Fruit fly (Drosophila melanogaster) whole organism, embryonic: ENCODE results near the gene Nepl13.
A peak's percentile ranks its signal among the peaks of the same experiment; 100 is the strongest.

ENCODE experiments used
- B-H1 ChIP-seq: fragments of 200-800 bp; sonication (Bioruptor generic); IDR thresholded peaks from 3 replicates; pipeline ENCODE4 v1.3.6; 2022; ENCODE audit warnings: missing biosample characterization, missing genetic modification characterization
- Bdp1 ChIP-seq: fragments of 200-800 bp; sonication (Bioruptor generic); optimal IDR thresholded peaks from 3 replicates; lab custom pipeline; 2016; ENCODE audit warnings: missing biosample characterization, missing genetic modification characterization
- CG10147 ChIP-seq: fragments of 200-800 bp; sonication (Bioruptor generic); optimal IDR thresholded peaks from 2 replicates; lab custom pipeline; 2019; ENCODE audit warnings: missing biosample characterization, mild to moderate bottlenecking, missing genetic modification characterization, moderate library complexity
- CG1024 ChIP-seq: fragments of 200-800 bp; sonication (Bioruptor generic); IDR thresholded peaks from 2 replicates; pipeline ENCODE4 v1.3.6; 2022; ENCODE audit warnings: missing biosample characterization, missing genetic modification characterization
- CG10979 ChIP-seq: fragments of 200-800 bp; sonication (Bioruptor generic); optimal IDR thresholded peaks from 2 replicates; lab custom pipeline; 2018; ENCODE audit warnings: missing biosample characterization, mild to moderate bottlenecking, missing genetic modification characterization, moderate library complexity
- CG11398 ChIP-seq: fragments of 200-800 bp; sonication (Bioruptor generic); optimal IDR thresholded peaks from 2 replicates; lab custom pipeline; 2016; ENCODE audit warnings: missing biosample characterization, missing genetic modification characterization
- CG12744 ChIP-seq: fragments of 200-800 bp; sonication (Bioruptor generic); optimal IDR thresholded peaks from 2 replicates; lab custom pipeline; 2016; ENCODE audit warnings: missing biosample characterization, missing genetic modification characterization
- CG12942 ChIP-seq: fragments of 200-800 bp; sonication (Bioruptor generic); optimal IDR thresholded peaks from 3 replicates; lab custom pipeline; 2016; ENCODE audit warnings: missing biosample characterization, missing genetic modification characterization
- CG13775 ChIP-seq: fragments of 200-800 bp; sonication (Bioruptor generic); optimal IDR thresholded peaks from 3 replicates; lab custom pipeline; 2017; ENCODE audit warnings: missing biosample characterization, mild to moderate bottlenecking, missing genetic modification characterization
- CG15269 ChIP-seq: fragments of 200-800 bp; sonication (Bioruptor generic); optimal IDR thresholded peaks from 2 replicates; lab custom pipeline; 2018; ENCODE audit warnings: missing biosample characterization, mild to moderate bottlenecking, missing genetic modification characterization, moderate library complexity
- CG15514 ChIP-seq: fragments of 200-800 bp; sonication (Bioruptor generic); optimal IDR thresholded peaks from 3 replicates; lab custom pipeline; 2017; ENCODE audit warnings: missing biosample characterization, missing genetic modification characterization, mild to moderate bottlenecking, moderate library complexity, missing genetic modification reagents
- CG1647 ChIP-seq: fragments of 200-800 bp; sonication (Bioruptor generic); optimal IDR thresholded peaks from 3 replicates; lab custom pipeline; 2016; ENCODE audit warnings: missing biosample characterization, missing genetic modification characterization
- CG16813 ChIP-seq: fragments of 200-800 bp; sonication (Bioruptor generic); IDR thresholded peaks from 3 replicates; pipeline ENCODE4 v1.3.6; 2022; ENCODE audit warnings: missing biosample characterization, missing genetic modification characterization; ENCODE audit not compliant: partially characterized antibody
- CG16815 ChIP-seq: fragments of 200-800 bp; sonication (Bioruptor generic); optimal IDR thresholded peaks from 3 replicates; lab custom pipeline; 2017; ENCODE audit warnings: missing biosample characterization, mild to moderate bottlenecking, missing genetic modification characterization
- CG18262 ChIP-seq: fragments of 200-800 bp; optimal IDR thresholded peaks from 3 replicates; lab custom pipeline; 2019; ENCODE audit warnings: missing biosample characterization, mild to moderate bottlenecking, missing genetic modification characterization, moderate library complexity
- CG2678 ChIP-seq: fragments of 200-800 bp; sonication (Bioruptor generic); optimal IDR thresholded peaks from 3 replicates; lab custom pipeline; 2019; ENCODE audit warnings: missing biosample characterization, mild to moderate bottlenecking, missing genetic modification characterization, moderate library complexity
- CG32532 ChIP-seq: fragments of 200-800 bp; sonication (Bioruptor generic); IDR thresholded peaks from 2 replicates; pipeline ENCODE4 v1.3.6; 2022; ENCODE audit warnings: missing biosample characterization, missing genetic modification characterization
- CG33213 ChIP-seq: fragments of 200-800 bp; sonication (Bioruptor generic); optimal IDR thresholded peaks from 3 replicates; lab custom pipeline; 2016; ENCODE audit warnings: missing biosample characterization, missing genetic modification characterization
- CG34224 ChIP-seq: fragments of 200-800 bp; sonication (Bioruptor generic); IDR thresholded peaks from 3 replicates; pipeline ENCODE4 v1.3.6; 2022; ENCODE audit warnings: missing biosample characterization, missing genetic modification characterization; ENCODE audit not compliant: partially characterized antibody
- CG34376 ChIP-seq: fragments of 200-800 bp; sonication (Bioruptor generic); optimal IDR thresholded peaks from 2 replicates; lab custom pipeline; 2018; ENCODE audit warnings: missing biosample characterization, mild to moderate bottlenecking, missing genetic modification characterization
- CG4617 ChIP-seq: fragments of 200-800 bp; sonication (Bioruptor generic); optimal IDR thresholded peaks from 3 replicates; lab custom pipeline; 2016; ENCODE audit warnings: missing biosample characterization, missing genetic modification characterization, borderline replicate concordance
- CG6683 ChIP-seq: fragments of 200-800 bp; sonication (Bioruptor generic); optimal IDR thresholded peaks from 2 replicates; lab custom pipeline; 2017; ENCODE audit warnings: missing biosample characterization, mild to moderate bottlenecking, missing genetic modification characterization, missing genetic modification reagents
- CG6791 ChIP-seq: fragments of 200-800 bp; sonication (Bioruptor generic); IDR thresholded peaks from 3 replicates; pipeline ENCODE4 v1.3.6; 2022; ENCODE audit warnings: missing biosample characterization, missing genetic modification characterization; ENCODE audit not compliant: partially characterized antibody
- CG7745 ChIP-seq: fragments of 200-800 bp; sonication (Bioruptor generic); optimal IDR thresholded peaks from 2 replicates; lab custom pipeline; 2018; ENCODE audit warnings: missing biosample characterization, mild to moderate bottlenecking, missing genetic modification characterization, moderate library complexity
- CG7839 ChIP-seq: fragments of 200-800 bp; sonication (Bioruptor generic); optimal IDR thresholded peaks from 3 replicates; lab custom pipeline; 2018; ENCODE audit warnings: missing biosample characterization, mild to moderate bottlenecking, missing genetic modification characterization, moderate library complexity
- CHES-1-like ChIP-seq: fragments of 200-800 bp; sonication (Bioruptor generic); optimal IDR thresholded peaks from 2 replicates; lab custom pipeline; 2016; ENCODE audit warnings: missing biosample characterization, missing genetic modification characterization
- D19B ChIP-seq: fragments of 200-800 bp; sonication (Bioruptor generic); optimal IDR thresholded peaks from 2 replicates; lab custom pipeline; 2017; ENCODE audit warnings: missing biosample characterization, mild to moderate bottlenecking, missing genetic modification characterization
- GATAe ChIP-seq: fragments of 200-800 bp; sonication (Bioruptor generic); conservative IDR thresholded peaks from 2 replicates; pipeline ENCODE4 v1.3.6; 2022; ENCODE audit warnings: missing biosample characterization, missing genetic modification characterization
- Hand ChIP-seq: fragments of 200-800 bp; sonication (Bioruptor generic); optimal IDR thresholded peaks from 2 replicates; lab custom pipeline; 2017; ENCODE audit warnings: mild to moderate bottlenecking, missing biosample characterization, missing genetic modification reagents, missing genetic modification characterization
- Hey ChIP-seq: fragments of 200-800 bp; sonication (Bioruptor generic); optimal IDR thresholded peaks from 3 replicates; lab custom pipeline; 2018; ENCODE audit warnings: missing biosample characterization, mild to moderate bottlenecking, missing genetic modification characterization
- Jarid2 ChIP-seq: fragments of 200-800 bp; sonication (Bioruptor generic); optimal IDR thresholded peaks from 3 replicates; lab custom pipeline; 2017; ENCODE audit warnings: mild to moderate bottlenecking, missing biosample characterization, missing genetic modification reagents, missing genetic modification characterization
- Lim3 ChIP-seq: fragments of 200-800 bp; sonication (Bioruptor generic); IDR thresholded peaks from 2 replicates; pipeline ENCODE4 v1.3.6; 2022; ENCODE audit warnings: missing biosample characterization, missing genetic modification characterization
- Mad ChIP-seq: fragments of 200-800 bp; sonication (Bioruptor generic); optimal IDR thresholded peaks from 2 replicates; lab custom pipeline; 2016; ENCODE audit warnings: missing biosample characterization, missing genetic modification characterization
- PHDP ChIP-seq: fragments of 200-800 bp; sonication (Bioruptor generic); optimal IDR thresholded peaks from 3 replicates; lab custom pipeline; 2018; ENCODE audit warnings: missing biosample characterization, mild to moderate bottlenecking, missing genetic modification characterization, moderate library complexity
- Taf1 ChIP-seq: fragments of 200-800 bp; sonication (Bioruptor generic); IDR thresholded peaks from 2 replicates; pipeline ENCODE4 v1.3.6; 2022; ENCODE audit warnings: missing biosample characterization, missing genetic modification characterization
- Xrp1 ChIP-seq: fragments of 200-800 bp; sonication (Bioruptor generic); IDR thresholded peaks from 2 replicates; pipeline ENCODE4 v1.3.6; 2022; ENCODE audit warnings: missing biosample characterization, missing genetic modification characterization
- bowl ChIP-seq: fragments of 200-800 bp; sonication (Bioruptor generic); IDR thresholded peaks from 2 replicates; pipeline ENCODE4 v1.3.6; 2022; ENCODE audit warnings: missing biosample characterization, missing genetic modification characterization
- cg ChIP-seq: fragments of 200-800 bp; sonication (Bioruptor generic); optimal IDR thresholded peaks from 3 replicates; lab custom pipeline; 2019; ENCODE audit warnings: missing biosample characterization, mild to moderate bottlenecking, missing genetic modification characterization, moderate library complexity
- eve ChIP-seq, 2 experiments: fragments of >200 bp; optimal IDR thresholded peaks; 2 replicates each; lab custom pipeline; 2017; ENCODE audit warnings: missing biosample characterization in 2 of 2, missing genetic modification characterization in 2 of 2
- exex ChIP-seq: fragments of 200-800 bp; sonication (Bioruptor generic); optimal IDR thresholded peaks from 4 replicates; lab custom pipeline; 2018; ENCODE audit warnings: missing biosample characterization, mild to moderate bottlenecking, missing genetic modification characterization, moderate library complexity
- gce ChIP-seq: fragments of 200-800 bp; sonication (Bioruptor generic); IDR thresholded peaks from 3 replicates; pipeline ENCODE4 v1.3.6; 2022; ENCODE audit warnings: missing biosample characterization, missing genetic modification characterization
- grau ChIP-seq: fragments of 200-800 bp; optimal IDR thresholded peaks from 3 replicates; lab custom pipeline; 2019; ENCODE audit warnings: missing biosample characterization, mild to moderate bottlenecking, missing genetic modification characterization, moderate library complexity
- knrl ChIP-seq: fragments of 200-800 bp; sonication (Bioruptor generic); IDR thresholded peaks from 3 replicates; pipeline ENCODE4 v1.3.6; 2022; ENCODE audit warnings: missing biosample characterization, missing genetic modification characterization; ENCODE audit not compliant: partially characterized antibody
- odd ChIP-seq: fragments of 200-800 bp; sonication (Bioruptor generic); optimal IDR thresholded peaks from 2 replicates; lab custom pipeline; 2017; ENCODE audit warnings: missing biosample characterization, mild to moderate bottlenecking, missing genetic modification characterization
- pho ChIP-seq: fragments of 200-800 bp; sonication (Bioruptor generic); optimal IDR thresholded peaks from 2 replicates; lab custom pipeline; 2016; ENCODE audit warnings: missing biosample characterization, missing genetic modification characterization
- pros ChIP-seq: fragments of 200-800 bp; sonication (Bioruptor generic); optimal IDR thresholded peaks from 3 replicates; lab custom pipeline; 2019; ENCODE audit warnings: missing biosample characterization, mild to moderate bottlenecking, missing genetic modification characterization, moderate library complexity
- repo ChIP-seq: fragments of 200-800 bp; sonication (Bioruptor generic); optimal IDR thresholded peaks from 2 replicates; lab custom pipeline; 2016; ENCODE audit warnings: missing biosample characterization, missing genetic modification characterization
- ro ChIP-seq: fragments of 200-800 bp; sonication (Bioruptor generic); IDR thresholded peaks from 2 replicates; pipeline ENCODE4 v1.3.6; 2022; ENCODE audit warnings: missing biosample characterization, missing genetic modification characterization
- sr ChIP-seq: fragments of 200-800 bp; sonication (Bioruptor generic); IDR thresholded peaks from 3 replicates; pipeline ENCODE4 v1.3.6; 2022; ENCODE audit warnings: missing biosample characterization, missing genetic modification characterization
- tx ChIP-seq: fragments of 200-800 bp; sonication (Bioruptor generic); optimal IDR thresholded peaks from 2 replicates; lab custom pipeline; 2016; ENCODE audit warnings: missing biosample characterization, missing genetic modification characterization
- yki ChIP-seq: fragments of >200 bp; optimal IDR thresholded peaks from 3 replicates; lab custom pipeline; 2018

The Nepl13 gene

dm6 chr3R:22781412-22781811, 20.5 kb upstream of the Nepl13 start (continued):
- TF ChIP-seq CG7745 (tag; lab: Kevin White, UChicago) (no peak), CG1647 (GFP tag; lab: Kevin White, UChicago) (no peak), CG6683 (no peak), eve (GFP tag; optimal IDR thresholded peaks at IDR 0.05; lab: Kevin White, UChicago) (no peak), sr (no peak), CG12942 (GFP tag; lab: Kevin White, UChicago) (no peak), PHDP (tag; lab: Kevin White, UChicago) (peak; percentile 11), CG18262 (peak; percentile 2), CG34376 (GFP tag; lab: Kevin White, UChicago) (no peak), Hey (tag; lab: Kevin White, UChicago) (no peak), gce (0 out of 3 replicates have a peak, but pooled peaks have one; percentile 22), CG7839 (tag; lab: Kevin White, UChicago) (no peak), cg (GFP tag; lab: Kevin White, UChicago) (peak; percentile 85), Xrp1 (GFP tag; lab: Robert Waterston, UW) (peak; percentile 32), pros (peak; percentile 2), CG15514 (GFP tag; lab: Kevin White, UChicago) (no peak), ro (GFP tag; lab: Robert Waterston, UW) (no peak), CHES-1-like (GFP tag; lab: Kevin White, UChicago) (peak; percentile 2), yki (lab: Kevin White, UChicago) (no peak), Taf1 (GFP tag; lab: Robert Waterston, UW) (no peak), CG11398 (GFP tag; lab: Kevin White, UChicago) (no peak), tx (GFP tag; lab: Kevin White, UChicago) (no peak), knrl (GFP tag; lab: Robert Waterston, UW) (no peak), Mad (GFP tag; lab: Kevin White, UChicago) (no peak), B-H1 (no peak), CG33213 (GFP tag; lab: Kevin White, UChicago) (no peak), odd (peak; percentile 14), Hand (GFP tag; lab: Kevin White, UChicago) (peak; percentile 34), exex (tag; lab: Kevin White, UChicago) (no peak), Bdp1 (no peak), CG34224 (0 out of 3 replicates have a peak, but pooled peaks have one; percentile 9), pho (GFP tag; lab: Kevin White, UChicago) (no peak), grau (tag; lab: Kevin White, UChicago) (no peak), bowl (GFP tag; lab: Robert Waterston, UW) (peak; percentile 58; the same call in 1 of the 2 replicates), CG4617 (GFP tag; lab: Kevin White, UChicago) (no peak), GATAe (GFP tag; lab: Robert Waterston, UW) (no peak), CG15269 (no peak), CG32532 (GFP tag; lab: Robert Waterston, UW) (peak; percentile 63), CG1024 (GFP tag; lab: Robert Waterston, UW) (no peak), CG16813 (GFP tag; lab: Robert Waterston, UW) (no peak), Jarid2 (GFP tag; lab: Kevin White, UChicago) (peak; percentile 56), Lim3 (GFP tag; lab: Robert Waterston, UW) (no peak), repo (no peak), CG13775 (GFP tag; lab: Kevin White, UChicago) (no peak), CG10979 (no peak), CG10147 (peak; percentile 49), D19B (GFP tag; lab: Kevin White, UChicago) (no peak), CG6791 (GFP tag; lab: Robert Waterston, UW) (no peak), CG2678 (tag; lab: Kevin White, UChicago) (no peak), CG16815 (no peak), CG12744 (GFP tag; lab: Kevin White, UChicago) (no peak)
